Worm (Caenorhabditis elegans) whole organism, L4/young adult: Measurements from ENCODE around the gene Y57A10C.1.

Experiments used
- W03F9.2 ChIP-seq: fragments of 150-350 bp; optimal IDR thresholded peaks from 2 replicates; lab custom pipeline; 2014; ENCODE audit warnings: missing biosample characterization, missing genetic modification characterization
- dao-5 ChIP-seq: sonication (generic microtip); optimal IDR thresholded peaks from 2 replicates; lab custom pipeline; 2016; ENCODE audit warnings: missing genotype, missing genetic modification characterization, moderate library complexity, missing compliant biosample characterization
- him-1 ChIP-seq: sonication (generic microtip); optimal IDR thresholded peaks from 2 replicates; lab custom pipeline; 2016; ENCODE audit warnings: missing genotype, missing genetic modification reagents, missing genetic modification characterization, missing compliant biosample characterization

Gene Y57A10C.1

DNA sequence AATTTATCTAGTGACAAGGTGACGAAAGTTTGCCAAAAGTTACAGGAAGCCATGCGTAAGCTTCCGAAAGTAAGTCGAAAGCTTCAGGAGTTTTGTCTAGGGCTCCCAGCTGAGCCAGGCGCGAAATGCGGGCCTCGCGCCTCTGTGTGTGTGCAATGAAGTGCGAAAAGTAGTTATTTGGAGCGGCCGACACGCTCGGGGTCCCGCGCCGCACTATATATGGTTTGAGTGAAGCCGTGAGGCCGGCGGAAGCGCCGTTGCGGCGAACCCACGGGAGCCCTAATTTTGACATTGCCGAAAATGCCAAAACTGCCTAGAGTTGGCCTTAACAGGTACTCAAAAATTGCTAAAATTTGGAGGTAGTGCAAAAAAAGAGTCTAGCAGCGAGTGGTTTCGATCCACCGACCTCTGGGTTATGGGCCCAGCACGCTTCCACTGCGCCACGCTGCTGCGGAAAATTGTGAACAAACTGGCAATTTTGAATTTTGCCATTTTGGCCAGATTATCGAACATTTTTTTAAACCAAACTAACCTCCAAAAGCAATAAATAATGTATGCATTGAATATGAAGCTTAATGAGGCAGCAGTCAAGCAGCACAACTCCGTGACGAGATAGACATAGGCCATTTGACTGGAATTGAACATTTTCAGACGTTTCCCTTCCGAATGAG lies 23.0 kb upstream of the Y57A10C.1 start:
- no peak for TF ChIP-seq dao-5 (tag; lab: Kevin White, UChicago)
- no peak for TF ChIP-seq him-1 (tag; lab: Kevin White, UChicago)
- TF ChIP-seq W03F9.2 (tag; lab: Kevin White, UChicago) = no peak

DNA sequence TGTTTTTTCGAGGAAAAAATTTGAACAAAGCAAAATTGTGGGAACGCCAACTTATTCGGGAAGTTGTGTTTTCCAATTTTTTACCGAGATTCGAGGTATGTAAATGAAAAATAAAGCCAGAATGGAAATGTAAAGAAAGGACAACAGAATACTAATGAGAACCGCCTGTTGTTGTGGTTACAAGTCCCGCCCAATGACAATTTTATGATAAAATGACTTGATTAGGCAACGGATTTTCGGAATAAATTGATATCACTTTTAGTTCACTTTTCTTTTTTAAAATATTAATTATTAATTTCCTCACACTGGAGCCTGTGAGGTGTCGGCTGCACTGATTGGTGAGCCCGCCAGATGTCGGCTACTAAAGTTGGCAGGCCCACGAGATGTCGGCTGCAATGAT lies 20.0 kb upstream of the Y57A10C.1 start, which contains the start of gene dct-12:
dct-12 (minus strand) TSS at position 101 of the 400 bp plus-strand sequence.
- no peak for TF ChIP-seq W03F9.2 (tag; lab: Kevin White, UChicago)
- no peak for TF ChIP-seq him-1 (tag; lab: Kevin White, UChicago)
- TF ChIP-seq dao-5 (tag; lab: Kevin White, UChicago) = no peak

DNA sequence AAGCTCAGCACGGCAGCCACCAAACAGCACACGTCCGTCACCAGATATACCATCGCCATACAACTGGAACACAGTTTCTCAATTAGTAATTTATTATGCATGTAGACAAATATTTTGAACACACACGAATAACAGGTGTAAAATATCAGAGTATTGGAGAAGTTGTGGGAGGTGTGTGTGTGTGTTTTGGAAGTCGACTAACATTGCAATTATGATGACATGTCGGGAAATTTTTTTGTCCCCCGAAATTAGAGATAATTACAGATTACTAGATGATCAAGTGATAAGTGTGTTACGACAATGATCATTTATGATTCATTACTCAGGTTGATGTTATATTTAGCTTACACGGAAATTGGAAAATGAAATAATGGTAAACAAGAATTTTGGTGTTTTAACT lies 17.4 kb upstream of the Y57A10C.1 start, which contains the start of gene Y57A10C.8:
Y57A10C.8 (minus strand) TSS at position 101 of the 400 bp plus-strand sequence.
- no peak for TF ChIP-seq W03F9.2 (tag; lab: Kevin White, UChicago)
- no peak for TF ChIP-seq dao-5 (tag; lab: Kevin White, UChicago)
- no peak for TF ChIP-seq him-1 (tag; lab: Kevin White, UChicago)

DNA sequence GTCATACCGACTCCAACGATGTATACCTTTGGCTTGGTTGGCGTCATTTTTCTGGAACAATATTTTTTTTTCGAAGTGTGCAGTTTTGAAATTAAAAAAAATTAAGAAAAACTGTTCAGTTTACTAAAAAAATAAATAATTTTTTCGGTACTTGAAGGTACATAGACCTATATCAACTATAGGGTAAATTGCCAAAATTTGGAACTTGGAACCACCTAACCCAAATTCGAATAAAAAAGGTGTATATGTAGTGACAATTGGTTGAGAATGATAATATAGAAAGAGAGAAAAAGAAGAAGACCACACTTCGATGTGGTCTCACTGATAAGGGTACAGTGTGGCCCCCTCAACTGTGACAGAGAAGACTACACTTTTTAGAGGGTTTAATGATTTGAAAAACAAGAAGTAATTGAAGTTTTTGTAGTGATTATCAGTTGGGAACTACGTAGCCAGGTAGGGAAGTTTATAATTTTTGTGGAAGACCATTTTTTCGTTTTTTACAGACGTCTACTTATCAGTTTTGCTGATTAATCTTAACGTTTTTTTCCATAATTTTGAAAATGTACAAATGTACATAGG lies 13.4 kb upstream of the Y57A10C.1 start, which contains the start of gene daf-22:
daf-22 (minus strand) TSS at position 51 of the 579 bp plus-strand sequence.
- TF ChIP-seq him-1 (tag; lab: Kevin White, UChicago) (no peak), W03F9.2 (tag; lab: Kevin White, UChicago) (peak; percentile 32)

DNA sequence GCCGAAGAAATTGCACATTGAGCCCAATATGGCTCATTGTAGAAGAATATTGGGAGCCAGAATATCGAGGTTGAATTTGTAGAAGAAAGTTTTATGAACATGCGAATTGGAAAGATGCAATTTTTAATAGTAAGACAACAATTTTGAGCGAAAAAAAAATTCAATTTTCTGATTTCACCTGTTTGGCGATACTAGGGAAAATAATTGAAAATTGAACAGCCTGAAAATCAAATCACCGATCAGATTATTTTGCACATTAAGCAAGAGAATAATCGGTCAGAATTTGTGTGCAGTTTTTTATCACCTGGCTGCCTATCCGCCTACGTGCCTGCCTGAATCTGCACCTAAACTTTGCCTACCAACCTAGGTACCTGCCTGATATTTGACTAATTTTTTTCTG lies 8.2 kb upstream of the Y57A10C.1 start, which contains the start of gene sre-26:
sre-26 (minus strand) TSS at position 101 of the 400 bp plus-strand sequence.
- TF ChIP-seq him-1 (tag; lab: Kevin White, UChicago) = no peak
- TF ChIP-seq W03F9.2 (tag; lab: Kevin White, UChicago) = no peak
- no peak for TF ChIP-seq dao-5 (tag; lab: Kevin White, UChicago)

DNA sequence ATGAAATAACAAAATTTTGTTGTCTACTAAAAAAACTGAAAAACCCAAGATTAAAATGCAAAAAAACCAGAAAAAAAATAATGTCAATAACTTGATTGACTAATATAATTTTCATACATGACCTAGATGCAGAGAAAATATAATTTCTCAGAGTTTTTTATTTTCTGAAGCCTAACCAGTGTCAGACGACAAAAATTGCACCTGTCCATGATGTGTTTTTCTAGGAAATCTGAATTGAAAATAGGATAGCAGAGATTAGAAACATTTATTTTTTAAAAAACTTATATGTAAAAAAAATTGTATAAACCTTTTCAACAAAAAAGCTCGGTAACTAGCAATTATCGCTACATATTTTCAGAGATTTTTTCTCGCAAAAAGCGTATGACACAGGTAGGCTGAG lies 5.7 kb upstream of the Y57A10C.1 start:
- TF ChIP-seq dao-5 (tag; lab: Kevin White, UChicago) (no peak), him-1 (tag; lab: Kevin White, UChicago) (no peak), W03F9.2 (tag; lab: Kevin White, UChicago) (no peak)

DNA sequence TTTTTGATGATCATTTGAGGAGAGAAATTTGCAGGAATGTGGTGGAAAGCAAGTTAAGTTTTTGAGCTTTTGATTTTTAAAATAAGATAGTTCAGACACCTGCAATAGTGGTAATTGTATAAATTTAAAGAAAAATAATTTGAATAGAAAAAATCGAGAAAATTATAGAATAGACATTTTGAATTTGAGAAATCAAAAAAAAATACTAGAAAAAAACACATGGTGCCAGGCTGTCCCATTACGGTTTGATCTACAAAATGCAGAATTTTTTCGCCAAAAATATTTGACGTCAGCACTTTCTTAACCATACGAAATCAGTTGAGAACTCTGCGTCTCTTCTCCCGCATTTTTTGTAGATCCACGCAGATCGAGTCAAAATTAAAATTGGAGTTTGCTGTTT lies 5.2 kb upstream of the Y57A10C.1 start, which contains the start of gene sre-27:
sre-27 (minus strand) TSS at position 101 of the 400 bp plus-strand sequence.
- TF ChIP-seq him-1 (tag; lab: Kevin White, UChicago) (no peak), dao-5 (tag; lab: Kevin White, UChicago) (no peak), W03F9.2 (tag; lab: Kevin White, UChicago) (no peak)

DNA sequence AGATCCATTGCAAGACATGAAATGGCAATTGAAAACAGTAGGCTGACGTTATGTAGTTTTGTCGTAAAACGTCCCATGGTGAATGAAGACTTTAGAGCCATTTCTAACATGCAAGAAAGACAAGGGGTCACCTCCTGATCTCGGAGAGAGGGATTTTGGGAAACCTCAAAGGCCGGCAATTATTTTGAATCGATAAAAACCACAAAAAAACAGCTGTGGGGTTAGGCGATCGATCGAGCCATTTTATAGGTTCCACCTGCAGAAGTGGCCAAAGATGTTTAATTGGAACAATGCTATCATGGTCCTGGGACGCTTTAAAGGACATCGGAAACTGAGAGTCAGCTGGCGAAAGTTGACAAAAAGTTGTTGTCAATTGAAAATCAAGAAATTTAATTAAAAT lies 2.5 kb upstream of the Y57A10C.1 start, which contains the start of gene Y57A10C.11:
Y57A10C.11 (minus strand) TSS at position 101 of the 400 bp plus-strand sequence.
- TF ChIP-seq him-1 (tag; lab: Kevin White, UChicago) (no peak), dao-5 (tag; lab: Kevin White, UChicago) (no peak), W03F9.2 (tag; lab: Kevin White, UChicago) (no peak)

DNA sequence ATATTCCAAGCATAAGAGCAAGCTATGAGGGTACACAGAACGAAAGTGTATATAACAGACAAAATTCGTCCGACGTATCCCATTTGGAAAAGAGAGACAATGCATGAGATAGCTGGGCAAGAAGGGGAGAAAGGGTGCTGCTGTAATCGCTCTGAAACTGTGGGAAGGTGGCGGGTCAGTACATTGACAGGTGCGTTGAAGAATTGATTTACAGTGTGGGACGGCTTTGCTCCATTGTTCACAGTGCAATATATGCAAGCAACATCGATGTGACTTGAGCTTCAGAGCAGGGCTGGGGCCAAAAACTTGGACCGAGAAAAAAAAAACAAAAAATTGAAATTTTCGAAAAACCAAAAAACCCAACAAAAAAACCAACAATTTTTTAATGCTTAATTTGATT lies 2.2 kb downstream of the Y57A10C.1 start, which contains the start of gene F57G9.3:
F57G9.3 (minus strand) TSS at position 101 of the 400 bp plus-strand sequence.
- no peak for TF ChIP-seq dao-5 (tag; lab: Kevin White, UChicago)
- TF ChIP-seq him-1 (tag; lab: Kevin White, UChicago) = no peak

DNA sequence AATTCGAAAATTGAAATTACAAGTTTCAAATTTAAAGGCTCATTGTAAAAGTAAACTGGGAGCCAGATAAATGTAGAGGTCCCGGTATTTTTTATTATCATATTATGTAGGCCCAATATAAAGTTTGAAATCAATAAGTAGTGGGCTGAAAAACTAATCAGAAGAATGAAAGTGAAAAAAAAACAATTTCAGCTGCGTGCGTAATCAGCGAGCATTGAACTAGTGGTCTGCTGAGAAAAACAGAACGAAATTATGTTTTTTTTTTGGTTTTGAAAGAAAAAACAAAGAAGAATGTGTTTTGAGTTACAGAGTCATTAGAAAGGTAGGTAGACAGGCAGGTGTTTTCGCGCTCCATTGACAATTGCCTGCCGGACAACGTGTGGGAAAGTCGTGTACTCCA lies 3.6 kb downstream of the Y57A10C.1 start, which contains the start of gene sre-31:
sre-31 (minus strand) TSS at position 101 of the 400 bp plus-strand sequence.
- TF ChIP-seq dao-5 (tag; lab: Kevin White, UChicago) (no peak), him-1 (tag; lab: Kevin White, UChicago) (no peak), W03F9.2 (tag; lab: Kevin White, UChicago) (no peak)

DNA sequence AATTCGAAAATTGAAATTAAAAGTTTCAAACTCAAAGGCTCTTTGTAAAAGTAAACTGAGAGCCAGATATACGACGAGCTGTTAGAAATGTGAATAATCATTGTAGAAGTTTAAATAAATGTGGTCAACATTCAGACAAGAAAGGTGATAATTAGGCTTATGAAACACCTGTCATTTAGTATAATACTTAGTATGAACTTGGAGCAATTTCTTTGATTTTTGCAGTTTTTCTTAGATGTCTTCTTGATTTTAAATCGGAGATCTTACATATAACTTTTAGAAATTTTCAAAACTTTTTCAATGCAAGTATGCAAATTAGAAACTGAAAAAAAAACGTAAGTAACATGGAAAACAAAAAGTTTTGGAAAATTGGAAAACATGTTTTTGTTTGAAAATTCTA lies 5.9 kb downstream of the Y57A10C.1 start, which contains the start of gene sre-30:
sre-30 (minus strand) TSS at position 101 of the 400 bp plus-strand sequence.
- TF ChIP-seq W03F9.2 (tag; lab: Kevin White, UChicago) (no peak), dao-5 (tag; lab: Kevin White, UChicago) (no peak), him-1 (tag; lab: Kevin White, UChicago) (no peak)

DNA sequence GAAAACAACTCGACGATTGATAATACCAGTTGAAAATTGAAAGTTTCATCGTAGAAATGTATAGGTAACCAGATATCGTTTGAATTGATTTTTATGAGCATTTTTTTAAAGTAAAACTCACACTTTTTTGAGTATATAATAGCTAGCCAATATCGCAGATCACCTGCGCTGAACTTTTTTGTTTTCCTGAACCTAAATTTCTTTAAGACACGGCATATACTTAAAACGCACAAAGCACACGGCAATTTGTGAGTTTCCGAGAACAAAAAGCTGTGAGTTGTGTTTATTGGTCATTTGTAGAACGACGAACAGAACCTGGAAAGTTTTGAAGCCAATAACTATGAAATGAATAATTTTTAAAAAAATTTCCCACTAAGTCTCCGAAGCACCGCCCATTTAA lies 10.5 kb downstream of the Y57A10C.1 start, which contains the start of gene sre-29:
sre-29 (minus strand) TSS at position 101 of the 400 bp plus-strand sequence.
- TF ChIP-seq W03F9.2 (tag; lab: Kevin White, UChicago) (no peak), dao-5 (tag; lab: Kevin White, UChicago) (no peak), him-1 (tag; lab: Kevin White, UChicago) (no peak)

DNA sequence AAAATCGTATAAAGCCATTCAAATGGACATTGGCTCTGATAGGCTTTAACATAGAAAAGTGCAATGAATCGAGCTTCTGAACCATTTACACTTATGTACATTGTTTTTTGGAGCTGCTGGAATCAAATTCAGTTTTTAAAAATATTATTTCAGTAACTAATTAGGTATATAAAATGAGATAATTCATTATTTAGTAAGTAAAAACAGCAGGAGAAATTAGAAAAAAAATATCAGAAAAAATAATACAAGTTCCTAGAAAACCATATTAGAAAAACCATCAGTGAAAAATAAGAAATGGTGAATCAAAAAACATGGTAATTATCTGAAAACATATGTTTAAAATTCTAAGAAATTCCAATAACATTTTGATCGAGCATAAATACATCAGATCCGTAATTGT lies 14.7 kb downstream of the Y57A10C.1 start, which contains the start of gene F57G9.7:
F57G9.7 (minus strand) TSS at position 101 of the 400 bp plus-strand sequence.
- TF ChIP-seq him-1 (tag; lab: Kevin White, UChicago) = no peak
- TF ChIP-seq W03F9.2 (tag; lab: Kevin White, UChicago) = no peak
- no peak for TF ChIP-seq dao-5 (tag; lab: Kevin White, UChicago)
